Fruit fly (Drosophila melanogaster) whole organism, embryonic: ENCODE results near the gene NimC2.

Experiments
- ems ChIP-seq: fragments of 200-800 bp; sonication (Bioruptor generic); optimal IDR thresholded peaks from 3 replicates; lab custom pipeline; 2016; ENCODE audit warnings: missing biosample characterization, missing genetic modification characterization
- gcm2 ChIP-seq: fragments of 200-800 bp; sonication (Bioruptor generic); optimal IDR thresholded peaks from 2 replicates; lab custom pipeline; 2016; ENCODE audit warnings: missing biosample characterization, missing genetic modification characterization

dm6 chr2L:13976669-13977068, 3.3 kb upstream of the NimC2 start, which contains the start of gene NimC1:
- TF ChIP-seq ems (GFP tag; lab: Kevin White, UChicago) (no peak), gcm2 (GFP tag; lab: Kevin White, UChicago) (no peak)
